Fruit fly (Drosophila melanogaster): ENCODE measurements around the gene CG17141.

The CG17141 gene

dm6 chr3R:22750534-22750947 lies 3.1 kb upstream of the CG17141 start, which contains the start of the genes rumi, CG7029 and Usp12-46 (continued):
- TF ChIP-seq NC2β (GFP tag; optimal IDR thresholded peaks at IDR 0.05) (peak; percentile 91), CG12219 (GFP tag; optimal IDR thresholded peaks at IDR 0.05) (peak; percentile 79), lmd (GFP tag; IDR thresholded peaks at IDR 0.05) (peak; percentile 84), CG14441 (GFP tag; IDR thresholded peaks at IDR 0.05) (peak; percentile 84), mam (GFP tag; optimal IDR thresholded peaks at IDR 0.05) (peak; percentile 91), CG3847 (GFP tag; IDR thresholded peaks at IDR 0.05) (peak; percentile 92), Sox100B (GFP tag; optimal IDR thresholded peaks at IDR 0.05) (no peak), hbn (GFP tag; IDR thresholded peaks at IDR 0.05; ENCODE audit: partially characterized antibody) (peak; percentile 75), tap (tag; optimal IDR thresholded peaks at IDR 0.05) (no peak), klu (GFP tag; IDR thresholded peaks at IDR 0.05) (peak; percentile 63), ash1 (GFP tag; optimal IDR thresholded peaks at IDR 0.05) (no peak), pan (optimal IDR thresholded peaks at IDR 0.05) (no peak), pan (GFP tag; optimal IDR thresholded peaks at IDR 0.05 in 1 of 2, IDR thresholded peaks at IDR 0.05 in 1 of 2) (peak in 1 of 2 experiments; percentile 88), CG17361 (GFP tag; IDR thresholded peaks at IDR 0.05) (peak; percentile 80), CG7963 (GFP tag; IDR thresholded peaks at IDR 0.05; ENCODE audit: partially characterized antibody) (0 out of 3 replicates have a peak, but pooled peaks have one; percentile 62), abd-A (tag; optimal IDR thresholded peaks at IDR 0.05) (no peak), CG15479 (GFP tag; optimal IDR thresholded peaks at IDR 0.05) (no peak), sc (optimal IDR thresholded peaks at IDR 0.05) (no peak), sc (GFP tag; optimal IDR thresholded peaks at IDR 0.05) (peak; percentile 69), Drgx (GFP tag; IDR thresholded peaks at IDR 0.05) (peak; percentile 75), crol (GFP tag; IDR thresholded peaks at IDR 0.05) (0 out of 2 replicates have a peak, but pooled peaks have one; percentile 10), CG16779 (GFP tag; IDR thresholded peaks at IDR 0.05) (peak; percentile 76; the same call in 1 of the 2 replicates), TFAM (GFP tag; optimal IDR thresholded peaks at IDR 0.05) (peak; percentile 49), odd (GFP tag; optimal IDR thresholded peaks at IDR 0.05) (no peak), Nf-YB (GFP tag; optimal IDR thresholded peaks at IDR 0.05) (peak; percentile 57), Ets65A (GFP tag) (peak; percentile 99), Vsx1 (GFP tag; optimal IDR thresholded peaks at IDR 0.05) (no peak), Elba2 (GFP tag; optimal IDR thresholded peaks at IDR 0.05) (peak; percentile 71), ewg (GFP tag; optimal IDR thresholded peaks at IDR 0.05) (peak; percentile 67), CG4730 (GFP tag; IDR thresholded peaks at IDR 0.05) (peak; percentile 71), gce (GFP tag; IDR thresholded peaks at IDR 0.05) (peak; percentile 81), Lpt (GFP tag; optimal IDR thresholded peaks at IDR 0.05) (no peak), yki (optimal IDR thresholded peaks at IDR 0.05) (no peak), ato (GFP tag; IDR thresholded peaks at IDR 0.05; ENCODE audit: partially characterized antibody) (peak; percentile 67), CG8478 (optimal IDR thresholded peaks at IDR 0.05) (no peak), h (optimal IDR thresholded peaks at IDR 0.05) (no peak), her (GFP tag; optimal IDR thresholded peaks at IDR 0.05) (peak; percentile 79), sna (GFP tag; IDR thresholded peaks at IDR 0.05; ENCODE audit: partially characterized antibody) (peak; percentile 83), CG7928 (GFP tag; optimal IDR thresholded peaks at IDR 0.05) (peak; percentile 58), CG12744 (GFP tag; optimal IDR thresholded peaks at IDR 0.05) (peak; percentile 81), CG10209 (GFP tag; optimal IDR thresholded peaks at IDR 0.05) (peak; percentile 84), Dp (GFP tag; optimal IDR thresholded peaks at IDR 0.05) (peak; percentile 44), Sry-δ (GFP tag; optimal IDR thresholded peaks at IDR 0.05) (peak; percentile 82), CG33213 (GFP tag; optimal IDR thresholded peaks at IDR 0.05) (peak; percentile 90), Xbp1 (GFP tag; optimal IDR thresholded peaks at IDR 0.05) (peak; percentile 92), usp (GFP tag; optimal IDR thresholded peaks at IDR 0.05) (no peak), gsb (GFP tag; IDR thresholded peaks at IDR 0.05) (peak; percentile 46; the same call in 1 of the 2 replicates), btn (GFP tag; optimal IDR thresholded peaks at IDR 0.05) (peak; percentile 72), gsb-n (tag; optimal IDR thresholded peaks at IDR 0.05) (no peak), CoRest (tag; optimal IDR thresholded peaks at IDR 0.05) (peak; percentile 87), tx (GFP tag; optimal IDR thresholded peaks at IDR 0.05) (peak; percentile 85), al (GFP tag; IDR thresholded peaks at IDR 0.05) (peak; percentile 75), eve (GFP tag; optimal IDR thresholded peaks at IDR 0.05) (no peak)
